Worm (Caenorhabditis elegans) whole organism, L3 larva: Measurements from ENCODE around the gene T07E3.4.

Source experiments
- R02D3.7 ChIP-seq: fragments of 150-350 bp; optimal IDR thresholded peaks from 2 replicates; lab custom pipeline; 2014; ENCODE audit warnings: missing biosample characterization, missing genetic modification characterization
- ZK546.5 ChIP-seq: sonication (generic microtip); optimal IDR thresholded peaks from 2 replicates; lab custom pipeline; 2017; ENCODE audit warnings: missing biosample characterization, missing genetic modification characterization
- aly-2 ChIP-seq: fragments of 150-350 bp; optimal IDR thresholded peaks from 2 replicates; lab custom pipeline; 2014; ENCODE audit warnings: missing biosample characterization, missing genetic modification characterization
- ama-1 ChIP-seq: fragments of 150-350 bp; optimal IDR thresholded peaks from 2 replicates; lab custom pipeline; 2018
- ceh-16 ChIP-seq: sonication (generic microtip); optimal IDR thresholded peaks from 2 replicates; lab custom pipeline; 2017; ENCODE audit warnings: missing biosample characterization, missing genetic modification characterization
- ceh-28 ChIP-seq: fragments of 150-350 bp; optimal IDR thresholded peaks from 2 replicates; lab custom pipeline; 2014; ENCODE audit warnings: missing biosample characterization, missing genetic modification reagents, missing genetic modification characterization
- ceh-82 ChIP-seq: fragments of 150-350 bp; optimal IDR thresholded peaks from 2 replicates; lab custom pipeline; 2014; ENCODE audit warnings: missing biosample characterization, missing genetic modification characterization
- daf-12 ChIP-seq: fragments of 150-350 bp; optimal IDR thresholded peaks from 2 replicates; lab custom pipeline; 2014; ENCODE audit warnings: missing biosample characterization, missing genetic modification reagents, missing genetic modification characterization
- egl-27 ChIP-seq: sonication (generic microtip); optimal IDR thresholded peaks from 4 replicates; lab custom pipeline; 2017; ENCODE audit warnings: missing biosample characterization, missing genetic modification reagents, missing genetic modification characterization
- egl-5 ChIP-seq: fragments of 150-350 bp; optimal IDR thresholded peaks from 2 replicates; lab custom pipeline; 2017; ENCODE audit warnings: missing biosample characterization, missing genetic modification reagents, missing genetic modification characterization, inconsistent platforms
- elt-2 ChIP-seq: sonication (generic microtip); optimal IDR thresholded peaks from 2 replicates; lab custom pipeline; 2016; ENCODE audit warnings: missing genetic modification reagents, mild to moderate bottlenecking, missing genetic modification characterization, missing compliant biosample characterization
- eor-1 ChIP-seq, 2 experiments: fragments of 150-350 bp; optimal IDR thresholded peaks; 2 replicates each; lab custom pipeline; 2014 to 2018; ENCODE audit warnings: missing biosample characterization in 2 of 2, missing genetic modification characterization in 2 of 2
- fkh-10 ChIP-seq: sonication (generic microtip); optimal IDR thresholded peaks from 2 replicates; lab custom pipeline; 2017; ENCODE audit warnings: missing biosample characterization, missing genetic modification reagents, missing genetic modification characterization
- fos-1 ChIP-seq: fragments of 150-350 bp; optimal IDR thresholded peaks from 2 replicates; lab custom pipeline; 2014; ENCODE audit warnings: missing biosample characterization, missing genetic modification characterization
- hmg-11 ChIP-seq: sonication (generic microtip); optimal IDR thresholded peaks from 2 replicates; lab custom pipeline; 2016; ENCODE audit warnings: missing genetic modification characterization, missing compliant biosample characterization
- jun-1 ChIP-seq: fragments of 150-350 bp; optimal IDR thresholded peaks from 2 replicates; lab custom pipeline; 2014; ENCODE audit warnings: missing biosample characterization, missing genetic modification reagents, missing genetic modification characterization
- lin-15B ChIP-seq: fragments of 150-350 bp; optimal IDR thresholded peaks from 2 replicates; lab custom pipeline; 2014; ENCODE audit warnings: missing biosample characterization, missing genetic modification characterization
- lin-39 ChIP-seq: fragments of 150-350 bp; optimal IDR thresholded peaks from 2 replicates; lab custom pipeline; 2018; ENCODE audit warnings: missing biosample characterization, missing genetic modification reagents, missing genetic modification characterization
- lsy-12 ChIP-seq: sonication (generic microtip); optimal IDR thresholded peaks from 2 replicates; lab custom pipeline; 2016; ENCODE audit warnings: mild to moderate bottlenecking, missing genetic modification characterization, missing compliant biosample characterization
- mdl-1 ChIP-seq: fragments of 150-350 bp; optimal IDR thresholded peaks from 2 replicates; lab custom pipeline; 2014; ENCODE audit warnings: missing biosample characterization, missing genetic modification characterization
- mml-1 ChIP-seq: fragments of 150-350 bp; sonication (generic microtip); optimal IDR thresholded peaks from 3 replicates; lab custom pipeline; 2014; ENCODE audit warnings: missing biosample characterization, missing genetic modification characterization
- nfya-1 ChIP-seq: sonication (generic microtip); optimal IDR thresholded peaks from 2 replicates; lab custom pipeline; 2017; ENCODE audit warnings: missing genetic modification characterization, mild to moderate bottlenecking, missing compliant biosample characterization, antibody characterized with exemption, moderate library complexity; ENCODE audit not compliant: insufficient read depth
- nhr-23 ChIP-seq: fragments of 150-350 bp; optimal IDR thresholded peaks from 2 replicates; lab custom pipeline; 2014; ENCODE audit warnings: missing biosample characterization, missing genetic modification reagents, missing genetic modification characterization
- nhr-237 ChIP-seq: fragments of 150-350 bp; optimal IDR thresholded peaks from 2 replicates; lab custom pipeline; 2014; ENCODE audit warnings: missing biosample characterization, missing genetic modification characterization
- nhr-25 ChIP-seq: sonication (generic microtip); optimal IDR thresholded peaks from 2 replicates; lab custom pipeline; 2017; ENCODE audit warnings: missing biosample characterization, missing genetic modification characterization
- nhr-28 ChIP-seq: fragments of 150-350 bp; optimal IDR thresholded peaks from 2 replicates; lab custom pipeline; 2014; ENCODE audit warnings: missing biosample characterization, missing genetic modification characterization
- nhr-43 ChIP-seq: sonication (generic microtip); optimal IDR thresholded peaks from 2 replicates; lab custom pipeline; 2016; ENCODE audit warnings: mild to moderate bottlenecking, missing genetic modification characterization, missing compliant biosample characterization; ENCODE audit not compliant: poor library complexity, severe bottlenecking
- nhr-76 ChIP-seq: fragments of 150-350 bp; sonication (generic microtip); optimal IDR thresholded peaks from 5 replicates; lab custom pipeline; 2014; ENCODE audit warnings: missing biosample characterization, missing genetic modification characterization
- nhr-77 ChIP-seq: fragments of 150-350 bp; optimal IDR thresholded peaks from 2 replicates; lab custom pipeline; 2014; ENCODE audit warnings: missing biosample characterization, missing genetic modification characterization
- pha-4 ChIP-seq: fragments of 150-350 bp; optimal IDR thresholded peaks from 2 replicates; lab custom pipeline; 2014; ENCODE audit warnings: missing biosample characterization, missing genetic modification reagents, missing genetic modification characterization
- pqm-1 ChIP-seq: fragments of 150-350 bp; optimal IDR thresholded peaks from 2 replicates; lab custom pipeline; 2017; ENCODE audit warnings: missing biosample characterization, missing genetic modification characterization, inconsistent platforms
- skn-1 ChIP-seq: fragments of 150-350 bp; optimal IDR thresholded peaks from 2 replicates; lab custom pipeline; 2014; ENCODE audit warnings: missing biosample characterization, missing genetic modification characterization
- snpc-4 ChIP-seq: fragments of 150-350 bp; optimal IDR thresholded peaks from 2 replicates; lab custom pipeline; 2014; ENCODE audit warnings: missing biosample characterization, missing genetic modification characterization
- tbx-2 ChIP-seq: sonication (generic microtip); optimal IDR thresholded peaks from 2 replicates; lab custom pipeline; 2016; ENCODE audit warnings: mild to moderate bottlenecking, missing genetic modification characterization, missing compliant biosample characterization
- unc-39 ChIP-seq: sonication (generic microtip); optimal IDR thresholded peaks from 4 replicates; lab custom pipeline; 2017; ENCODE audit warnings: missing biosample characterization, missing genetic modification characterization
- unc-62 ChIP-seq: fragments of 150-350 bp; sonication (generic microtip); optimal IDR thresholded peaks from 4 replicates; lab custom pipeline; 2014; ENCODE audit warnings: missing biosample characterization, missing genetic modification reagents, missing genetic modification characterization
- zag-1 ChIP-seq: fragments of 150-350 bp; optimal IDR thresholded peaks from 2 replicates; lab custom pipeline; 2014; ENCODE audit warnings: missing biosample characterization, missing genetic modification characterization
- ztf-11 ChIP-seq: fragments of 150-350 bp; optimal IDR thresholded peaks from 2 replicates; lab custom pipeline; 2014; ENCODE audit warnings: missing biosample characterization, missing genetic modification characterization
- ztf-4 ChIP-seq: fragments of 150-350 bp; optimal IDR thresholded peaks from 2 replicates; lab custom pipeline; 2014; ENCODE audit warnings: missing biosample characterization, missing genetic modification characterization

The T07E3.4 gene

ce11 chrIII:6848654-6849204 is 49.1 kb upstream of the T07E3.4 start, which contains the start of gene dhhc-5:
Gene dhhc-5 (minus strand): TSS chrIII:6849059.
- TF ChIP-seq egl-27 (no peak), zag-1 (no peak), nhr-23 (tag; lab: Kevin White, UChicago) (no peak), R02D3.7 (tag; lab: Kevin White, UChicago) (no peak), jun-1 (tag; lab: Kevin White, UChicago) (no peak), ama-1 (no peak), fos-1 (tag; lab: Kevin White, UChicago) (no peak), snpc-4 (no peak), pha-4 (tag; lab: Kevin White, UChicago) (no peak), nhr-237 (tag; lab: Kevin White, UChicago) (no peak), ZK546.5 (tag; lab: Kevin White, UChicago) (no peak), nhr-43 (tag; lab: Kevin White, UChicago) (no peak), hmg-11 (tag; lab: Kevin White, UChicago) (no peak), egl-5 (no peak), lsy-12 (tag; lab: Kevin White, UChicago) (no peak), skn-1 (tag; lab: Kevin White, UChicago) (peak; percentile 24), lin-15B (no peak), elt-2 (peak; percentile 86), eor-1 (tag; optimal IDR thresholded peaks at IDR 0.05; lab: Kevin White, UChicago) (no peak), unc-39 (no peak), ztf-11 (tag; lab: Kevin White, UChicago) (no peak), nhr-77 (tag; lab: Kevin White, UChicago) (no peak), ceh-16 (no peak), daf-12 (tag; lab: Kevin White, UChicago) (no peak), unc-62 (GFP tag; lab: Kevin White, UChicago) (no peak), pqm-1 (tag; lab: Kevin White, UChicago) (peak; percentile 41), ceh-82 (tag; lab: Kevin White, UChicago) (no peak)

DNA sequence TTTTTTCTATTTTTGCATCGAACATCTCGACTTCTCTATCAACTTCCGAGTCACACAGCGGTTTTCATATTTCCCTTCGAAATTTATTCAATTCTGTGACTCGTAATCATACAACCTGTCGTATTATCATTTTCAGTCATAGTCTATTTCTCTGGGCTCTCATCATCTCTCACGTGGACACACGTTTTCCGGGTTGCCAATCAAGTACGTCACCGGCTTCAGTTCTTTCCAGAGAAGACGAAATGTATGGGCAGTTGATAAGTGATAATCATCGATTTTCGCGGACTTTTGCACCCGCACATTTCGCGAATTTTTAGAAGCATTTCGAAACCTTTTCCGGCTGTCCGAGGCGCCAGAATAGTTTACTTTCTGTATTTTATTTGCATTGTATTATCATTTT is 47.6 kb upstream of the T07E3.4 start, which contains the start of gene srv-1:
srv-1 (plus strand) TSS at position 131 of the 400 bp plus-strand sequence.
- TF ChIP-seq lsy-12 (tag; lab: Kevin White, UChicago) (no peak), pqm-1 (tag; lab: Kevin White, UChicago) (peak; percentile 75), snpc-4 (no peak), ceh-16 (no peak), nhr-25 (tag; lab: Kevin White, UChicago) (no peak), R02D3.7 (tag; lab: Kevin White, UChicago) (no peak), fkh-10 (no peak), lin-39 (tag; lab: Kevin White, UChicago) (no peak), jun-1 (tag; lab: Kevin White, UChicago) (peak; percentile 58), elt-2 (peak; percentile 97), mml-1 (tag; lab: Kevin White, UChicago) (no peak)

ce11 chrIII:6856709-6857108 is 41.1 kb upstream of the T07E3.4 start, which contains the start of gene zak-1:
Gene zak-1 (minus strand): TSS chrIII:6856809.
- TF ChIP-seq lin-15B (no peak), aly-2 (tag; lab: Kevin White, UChicago) (no peak), nhr-76 (tag; lab: Kevin White, UChicago) (no peak), skn-1 (tag; lab: Kevin White, UChicago) (no peak), ztf-4 (tag; lab: Kevin White, UChicago) (no peak), tbx-2 (tag; lab: Kevin White, UChicago) (no peak)

DNA sequence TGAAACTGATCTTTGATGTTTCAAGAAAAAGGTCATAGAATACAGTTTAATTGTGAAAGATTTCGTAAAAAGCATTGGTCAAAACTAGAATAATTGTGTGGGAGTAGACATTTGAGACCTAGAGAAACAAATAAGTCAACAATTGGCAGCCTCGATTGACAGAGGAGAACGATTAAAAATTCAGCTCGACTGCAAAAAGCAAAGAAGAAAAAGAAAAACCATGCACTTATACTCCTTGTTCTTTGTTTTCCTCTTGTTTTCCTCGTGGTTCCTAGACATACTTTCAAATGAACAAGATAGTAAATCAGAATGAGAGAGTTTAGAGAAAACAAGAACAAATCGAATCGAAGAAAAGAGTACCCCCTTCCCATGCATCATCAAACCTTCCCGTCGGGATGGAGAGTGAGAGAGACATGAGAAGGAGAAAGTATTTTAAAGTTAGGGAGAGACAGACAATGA is 40.4 kb upstream of the T07E3.4 start:
- peak; percentile 31 for TF ChIP-seq skn-1 (tag; lab: Kevin White, UChicago)
- TF ChIP-seq nhr-23 (tag; lab: Kevin White, UChicago): peak; percentile 63
- TF ChIP-seq nhr-25 (tag; lab: Kevin White, UChicago): peak; percentile 3
- TF ChIP-seq nfya-1 (tag; lab: Kevin White, UChicago): peak; percentile 33
- peak; percentile 14 for TF ChIP-seq mdl-1 (tag; lab: Kevin White, UChicago)
- peak; percentile 79 for TF ChIP-seq pha-4 (tag; lab: Kevin White, UChicago)
- peak; percentile 79 for TF ChIP-seq pqm-1 (tag; lab: Kevin White, UChicago)
- TF ChIP-seq R02D3.7 (tag; lab: Kevin White, UChicago): no peak
- peak; percentile 81 for TF ChIP-seq jun-1 (tag; lab: Kevin White, UChicago)
- TF ChIP-seq elt-2: peak; percentile 77
- TF ChIP-seq nhr-28 (tag; lab: Kevin White, UChicago): no peak
- TF ChIP-seq ceh-28: peak; percentile 36
- peak; percentile 29 for TF ChIP-seq lin-15B
- no peak for TF ChIP-seq unc-62 (GFP tag; lab: Kevin White, UChicago)
